Worm (Caenorhabditis elegans) whole organism, late embryonic: ENCODE data around the gene B0361.14.

Source experiments
- che-1 ChIP-seq: sonication (generic microtip); optimal IDR thresholded peaks from 2 replicates; lab custom pipeline; 2016; ENCODE audit warnings: mild to moderate bottlenecking, missing genetic modification characterization, missing compliant biosample characterization
- elt-2 ChIP-seq: sonication (generic microtip); optimal IDR thresholded peaks from 2 replicates; lab custom pipeline; 2016; ENCODE audit warnings: missing genetic modification reagents, missing genetic modification characterization, missing compliant biosample characterization
- eyg-1 ChIP-seq: sonication (generic microtip); optimal IDR thresholded peaks from 2 replicates; lab custom pipeline; 2016; ENCODE audit warnings: missing genotype, missing genetic modification characterization, missing compliant biosample characterization
- hlh-8 ChIP-seq: sonication (generic microtip); optimal IDR thresholded peaks from 2 replicates; lab custom pipeline; 2016; ENCODE audit warnings: missing genotype, missing genetic modification characterization, missing compliant biosample characterization
- lim-6 ChIP-seq: sonication (generic microtip); optimal IDR thresholded peaks from 2 replicates; lab custom pipeline; 2016; ENCODE audit warnings: missing genetic modification characterization, missing compliant biosample characterization
- lin-11 ChIP-seq: fragments of 200-800 bp; sonication (Bioruptor generic); optimal IDR thresholded peaks from 2 replicates; lab custom pipeline; 2018; ENCODE audit warnings: mild to moderate bottlenecking, missing genetic modification characterization, missing compliant biosample characterization
- nhr-11 ChIP-seq: fragments of 150-350 bp; optimal IDR thresholded peaks from 2 replicates; lab custom pipeline; 2014; ENCODE audit warnings: missing biosample characterization, missing genetic modification characterization
- pha-4 ChIP-seq: fragments of 150-350 bp; optimal IDR thresholded peaks from 2 replicates; lab custom pipeline; 2018; ENCODE audit warnings: missing biosample characterization, missing genetic modification reagents, missing genetic modification characterization
- tbx-2 ChIP-seq: sonication (generic microtip); optimal IDR thresholded peaks from 2 replicates; lab custom pipeline; 2016; ENCODE audit warnings: missing genetic modification characterization, missing compliant biosample characterization
- tbx-7 ChIP-seq: sonication (generic microtip); optimal IDR thresholded peaks from 2 replicates; lab custom pipeline; 2016; ENCODE audit warnings: missing genotype, missing genetic modification characterization, missing compliant biosample characterization

DNA sequence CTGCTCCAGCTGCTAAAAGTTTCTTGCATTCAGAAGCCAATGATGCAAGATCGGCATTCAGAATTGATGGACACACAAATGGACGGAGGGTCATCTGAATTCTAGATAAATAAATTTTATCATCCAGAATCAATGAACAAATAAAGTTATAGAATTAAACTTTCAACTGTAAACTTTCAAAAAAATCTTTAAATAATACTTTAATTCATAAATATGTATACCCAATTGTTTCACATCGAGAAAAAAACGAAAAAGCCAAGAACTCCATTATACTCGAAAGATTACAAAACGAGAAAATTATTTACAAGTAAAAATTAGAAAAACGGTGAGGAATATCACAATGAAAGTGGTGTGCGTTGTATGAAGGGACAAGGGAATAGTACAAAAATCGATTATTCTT is 47.7 kb upstream of the B0361.14 start, which contains the start of gene F08F8.7:
- TF ChIP-seq tbx-2 (tag; lab: Kevin White, UChicago) (no peak), pha-4 (tag; lab: Kevin White, UChicago) (no peak), lim-6 (tag; lab: Kevin White, UChicago) (no peak), nhr-11 (no peak), eyg-1 (tag; lab: Kevin White, UChicago) (no peak), tbx-7 (tag; lab: Kevin White, UChicago) (no peak), hlh-8 (tag; lab: Kevin White, UChicago) (no peak), che-1 (no peak), lin-11 (tag; lab: Kevin White, UChicago) (no peak), elt-2 (no peak)
